Worm (Caenorhabditis elegans) whole organism, early embryonic: Measurements from ENCODE around the gene F54C9.3.

Experiments used
- F13C5.2 ChIP-seq: sonication (generic microtip); optimal IDR thresholded peaks from 2 replicates; lab custom pipeline; 2017; ENCODE audit warnings: mild to moderate bottlenecking, missing genetic modification characterization, inconsistent platforms, missing compliant biosample characterization
- ama-1 ChIP-seq: fragments of 150-350 bp; optimal IDR thresholded peaks from 2 replicates; lab custom pipeline; 2014
- ets-7 ChIP-seq: sonication (generic microtip); optimal IDR thresholded peaks from 2 replicates; lab custom pipeline; 2016; ENCODE audit warnings: missing genotype, missing genetic modification characterization, missing compliant biosample characterization
- hmbx-1 ChIP-seq: sonication (generic microtip); optimal IDR thresholded peaks from 2 replicates; lab custom pipeline; 2016; ENCODE audit warnings: mild to moderate bottlenecking, missing genetic modification characterization, missing compliant biosample characterization
- hmg-4 ChIP-seq: fragments of 200-800 bp; sonication (Bioruptor generic); optimal IDR thresholded peaks from 2 replicates; lab custom pipeline; 2018; ENCODE audit warnings: mild to moderate bottlenecking, missing genetic modification characterization, missing compliant biosample characterization
- hnd-1 ChIP-seq: sonication (generic microtip); optimal IDR thresholded peaks from 2 replicates; lab custom pipeline; 2016; ENCODE audit warnings: missing genetic modification characterization, missing compliant biosample characterization
- pes-1 ChIP-seq: fragments of 200-800 bp; sonication (Bioruptor generic); IDR thresholded peaks from 2 replicates; pipeline ENCODE4 v1.3.6; 2022; ENCODE audit warnings: missing genetic modification reagents, missing genetic modification characterization, missing compliant biosample characterization
- scrt-1 ChIP-seq: fragments of 200-800 bp; sonication (Bioruptor generic); IDR thresholded peaks from 2 replicates; pipeline ENCODE4 v1.3.6; 2022; ENCODE audit warnings: missing genetic modification characterization, missing compliant biosample characterization
- tbx-37 ChIP-seq: fragments of 200-800 bp; sonication (Bioruptor generic); conservative IDR thresholded peaks from 2 replicates; pipeline ENCODE4 v1.3.6; 2022; ENCODE audit warnings: missing genetic modification reagents, missing genetic modification characterization, missing compliant biosample characterization
- tra-4 ChIP-seq: sonication (generic microtip); optimal IDR thresholded peaks from 2 replicates; lab custom pipeline; 2017; ENCODE audit warnings: missing genetic modification characterization, missing compliant biosample characterization

DNA sequence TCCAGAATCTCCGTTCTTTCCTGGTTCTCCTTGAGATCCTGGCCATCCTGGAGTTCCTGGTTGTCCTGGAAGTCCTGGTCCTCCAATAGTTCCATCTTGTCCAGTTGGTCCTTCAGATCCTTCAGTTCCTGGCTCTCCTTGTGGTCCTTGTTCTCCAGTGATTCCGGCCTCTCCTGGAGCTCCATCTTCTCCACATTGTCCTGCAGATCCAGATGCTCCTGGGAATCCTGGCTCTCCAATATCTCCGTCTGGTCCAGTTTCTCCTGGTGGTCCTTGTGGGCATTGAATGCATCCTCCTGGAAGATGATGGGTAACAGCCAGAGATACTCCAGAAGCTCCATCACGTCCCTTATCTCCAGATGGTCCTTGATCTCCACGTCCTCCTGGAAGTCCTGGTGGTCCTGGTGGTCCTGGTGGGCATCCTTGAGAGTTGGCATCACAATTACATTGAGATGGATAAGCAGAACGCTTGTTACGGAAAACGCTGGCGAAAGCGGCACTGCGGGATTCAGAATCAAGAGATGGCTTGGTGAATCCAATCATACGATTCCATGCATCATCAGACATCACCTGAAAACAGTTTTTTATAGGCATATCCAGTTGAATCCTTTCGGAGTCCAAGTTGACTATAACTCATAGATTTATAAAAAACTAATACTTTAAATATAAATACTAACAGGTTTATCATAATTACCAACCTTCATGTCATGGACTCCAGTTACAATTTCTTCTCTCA, 1.7 kb upstream of the F54C9.3 start:
- TF ChIP-seq hnd-1 (tag; lab: Kevin White, UChicago) (no peak), hmbx-1 (tag; lab: Kevin White, UChicago) (no peak), ama-1 (no peak), tra-4 (no peak), tbx-37 (GFP tag; lab: Robert Waterston, UW) (no peak), ets-7 (tag; lab: Kevin White, UChicago) (no peak), scrt-1 (GFP tag; lab: Robert Waterston, UW) (no peak), F13C5.2 (tag; lab: Kevin White, UChicago) (no peak), pes-1 (GFP tag; lab: Robert Waterston, UW) (no peak), hmg-4 (no peak)
